Worm (Caenorhabditis elegans) whole organism, midembryonic: ENCODE measurements around the gene F45E1.1.

Experiments
- T22C8.4 ChIP-seq: fragments of 200-800 bp; sonication (Bioruptor generic); IDR thresholded peaks from 2 replicates; pipeline ENCODE4 v1.3.6; 2022; ENCODE audit warnings: missing genetic modification characterization, missing compliant biosample characterization
- cog-1 ChIP-seq: sonication (generic microtip); optimal IDR thresholded peaks from 2 replicates; lab custom pipeline; 2016; ENCODE audit warnings: missing genetic modification characterization, missing compliant biosample characterization
- flt-1 ChIP-seq: fragments of 200-800 bp; sonication (Bioruptor generic); IDR thresholded peaks from 2 replicates; pipeline ENCODE4 v1.3.6; 2022; ENCODE audit warnings: missing genetic modification characterization, missing compliant biosample characterization
- klf-2 ChIP-seq: fragments of 200-800 bp; sonication (Bioruptor generic); conservative IDR thresholded peaks from 2 replicates; pipeline ENCODE4 v1.3.6; 2022; ENCODE audit warnings: missing genetic modification reagents, missing genetic modification characterization, missing compliant biosample characterization
- med-1 ChIP-seq: sonication (generic microtip); optimal IDR thresholded peaks from 2 replicates; lab custom pipeline; 2017; ENCODE audit warnings: missing genetic modification characterization, mild to moderate bottlenecking, missing compliant biosample characterization, antibody characterized with exemption, missing genetic modification reagents; ENCODE audit not compliant: insufficient read depth
- ref-1 ChIP-seq: fragments of 200-800 bp; sonication (Bioruptor generic); conservative IDR thresholded peaks from 2 replicates; pipeline ENCODE4 v1.3.6; 2022; ENCODE audit warnings: missing genetic modification reagents, missing genetic modification characterization, missing compliant biosample characterization
- tab-1 ChIP-seq: fragments of 200-800 bp; sonication (Bioruptor generic); IDR thresholded peaks from 2 replicates; pipeline ENCODE4 v1.3.6; 2022; ENCODE audit warnings: missing genetic modification characterization, missing compliant biosample characterization
- ztf-23 ChIP-seq: fragments of 200-800 bp; sonication (Bioruptor generic); IDR thresholded peaks from 2 replicates; pipeline ENCODE4 v1.3.6; 2022; ENCODE audit warnings: missing genetic modification reagents, missing genetic modification characterization, missing compliant biosample characterization
- ztf-29 ChIP-seq: fragments of 200-800 bp; sonication (Bioruptor generic); IDR thresholded peaks from 2 replicates; pipeline ENCODE4 v1.3.6; 2022; ENCODE audit warnings: missing genetic modification reagents, missing genetic modification characterization, missing compliant biosample characterization

DNA sequence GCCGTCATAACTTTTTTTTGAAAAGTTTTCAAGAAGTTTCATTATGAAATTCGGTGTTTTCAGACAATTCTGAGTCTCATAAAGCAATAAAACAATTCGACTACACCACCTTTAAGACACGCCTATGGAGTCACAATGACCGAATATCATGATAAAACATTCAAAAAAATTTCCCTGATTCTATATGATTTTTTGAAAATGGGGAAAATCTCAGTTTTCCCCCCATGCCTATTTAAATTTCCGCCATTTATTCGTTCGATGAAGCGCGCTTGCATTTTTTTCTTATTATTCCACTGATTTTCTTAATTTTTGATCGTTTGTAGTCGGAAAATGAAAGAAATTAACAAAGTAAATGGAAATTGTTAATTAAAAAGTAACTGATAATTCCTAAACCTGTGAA, 24.0 kb downstream of the F45E1.1 start:
- TF ChIP-seq ztf-23: no peak
- no peak for TF ChIP-seq T22C8.4 (GFP tag; lab: Robert Waterston, UW)
- TF ChIP-seq cog-1: no peak
- TF ChIP-seq flt-1: no peak
- TF ChIP-seq klf-2 (GFP tag; lab: Robert Waterston, UW): no peak
- no peak for TF ChIP-seq ref-1 (GFP tag; lab: Robert Waterston, UW)
- TF ChIP-seq med-1 (GFP tag; lab: Kevin White, UChicago): no peak
- TF ChIP-seq ztf-29 (GFP tag; lab: Robert Waterston, UW): no peak
- no peak for TF ChIP-seq tab-1 (GFP tag; lab: Robert Waterston, UW)
